Worm (Caenorhabditis elegans) whole organism, midembryonic: ENCODE data around the gene C29F7.3.

Experiments used
- cog-1 ChIP-seq: sonication (generic microtip); optimal IDR thresholded peaks from 2 replicates; lab custom pipeline; 2016; ENCODE audit warnings: missing genetic modification characterization, missing compliant biosample characterization
- flt-1 ChIP-seq: fragments of 200-800 bp; sonication (Bioruptor generic); IDR thresholded peaks from 2 replicates; pipeline ENCODE4 v1.3.6; 2022; ENCODE audit warnings: missing genetic modification characterization, missing compliant biosample characterization
- ref-1 ChIP-seq: fragments of 200-800 bp; sonication (Bioruptor generic); conservative IDR thresholded peaks from 2 replicates; pipeline ENCODE4 v1.3.6; 2022; ENCODE audit warnings: missing genetic modification reagents, missing genetic modification characterization, missing compliant biosample characterization
- ztf-29 ChIP-seq: fragments of 200-800 bp; sonication (Bioruptor generic); IDR thresholded peaks from 2 replicates; pipeline ENCODE4 v1.3.6; 2022; ENCODE audit warnings: missing genetic modification reagents, missing genetic modification characterization, missing compliant biosample characterization

DNA sequence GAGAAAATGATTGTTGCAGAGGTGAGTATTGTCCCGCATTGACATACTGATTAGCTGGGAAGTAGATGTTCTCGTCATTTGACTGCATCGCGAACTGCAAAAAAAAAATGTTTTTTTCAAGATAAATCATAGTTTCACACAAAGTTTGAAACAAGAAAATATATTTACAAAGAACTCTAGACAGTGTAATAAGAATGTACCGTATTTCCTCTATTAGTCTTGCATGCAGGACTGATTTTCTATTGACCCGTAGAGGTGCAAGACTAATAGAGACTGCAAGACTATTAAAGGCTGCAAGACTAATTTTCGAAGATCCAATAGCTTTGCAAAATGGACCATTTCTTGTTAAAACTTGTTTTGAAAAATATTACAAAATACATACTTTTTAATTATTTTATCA, 3.6 kb upstream of the C29F7.3 start, which contains the start of gene fkh-3:
- TF ChIP-seq ref-1 (no peak), ztf-29 (GFP tag; lab: Robert Waterston, UW) (no peak), cog-1 (tag; lab: Kevin White, UChicago) (no peak), flt-1 (no peak)
